Fruit fly (Drosophila melanogaster) Kc167 (cell line): ENCODE data around the gene cry.

Source experiments
- Myc ChIP-seq: fragments of >200 bp; optimal IDR thresholded peaks from 2 replicates; lab custom pipeline; 2017; ENCODE audit warnings: missing external identifiers
- Sin3A ChIP-seq: fragments of >200 bp; optimal IDR thresholded peaks from 2 replicates; lab custom pipeline; 2018; ENCODE audit warnings: missing external identifiers
- h ChIP-seq: fragments of >200 bp; optimal IDR thresholded peaks from 3 replicates; lab custom pipeline; 2018; ENCODE audit warnings: missing external identifiers
- insv ChIP-seq: fragments of >200 bp; optimal IDR thresholded peaks from 3 replicates; lab custom pipeline; 2018; ENCODE audit warnings: missing external identifiers
- psq ChIP-seq: fragments of >200 bp; optimal IDR thresholded peaks from 2 replicates; lab custom pipeline; 2017; ENCODE audit warnings: missing external identifiers
- ttk ChIP-seq: sonication (Bioruptor generic); optimal IDR thresholded peaks from 2 replicates; lab custom pipeline; 2017; ENCODE audit warnings: missing external identifiers

cry gene

dm6 chr3R:19211778-19212177 is at the start of gene cry:
Gene cry, plus strand, starts transcription at chr3R:19212154.
- TF ChIP-seq psq: no peak
- TF ChIP-seq h (lab: Kevin White, UChicago): no peak
- TF ChIP-seq Sin3A (lab: Kevin White, UChicago): no peak
- no peak for TF ChIP-seq insv
- no peak for TF ChIP-seq Myc (lab: Kevin White, UChicago)
- no peak for TF ChIP-seq ttk

- TF ChIP-seq ttk (no peak), Myc (lab: Kevin White, UChicago) (no peak), insv (no peak), Sin3A (lab: Kevin White, UChicago) (no peak), psq (no peak), h (lab: Kevin White, UChicago) (no peak)
These were observed 47.8 kb upstream of the cry start, which contains the start of gene sqz for dm6 chr3R:19163972-19164819. Gene sqz, plus strand, starts transcription at chr3R:19164211.

DNA sequence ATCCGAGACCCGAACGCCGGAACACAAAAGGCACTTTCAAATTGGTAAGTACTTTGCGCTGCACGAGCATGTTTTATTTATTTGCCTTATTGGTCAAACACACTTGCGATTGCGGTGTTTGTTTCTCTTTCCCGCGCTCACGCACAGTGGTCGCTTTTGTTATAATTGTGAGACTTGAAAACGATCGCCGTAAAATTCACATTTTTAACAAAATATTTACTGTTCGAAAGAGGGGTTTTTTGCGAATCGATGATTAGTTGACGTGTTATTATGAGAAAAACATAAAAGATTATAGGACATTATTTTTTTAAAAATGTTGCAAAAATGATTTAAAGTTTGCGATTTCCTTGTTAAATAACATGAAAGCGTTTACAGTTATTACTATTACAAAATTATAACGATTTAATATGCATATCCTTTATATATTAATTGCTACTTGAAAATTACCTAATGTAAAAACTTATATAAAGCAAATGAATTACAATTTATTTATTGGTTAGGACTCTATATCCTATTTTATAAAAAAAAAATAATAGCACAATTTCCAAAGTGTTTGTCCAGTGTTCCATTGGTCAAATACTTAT is 47.0 kb upstream of the cry start:
- TF ChIP-seq Myc (lab: Kevin White, UChicago) (no peak), h (lab: Kevin White, UChicago) (no peak), Sin3A (lab: Kevin White, UChicago) (no peak), insv (no peak), psq (no peak), ttk (no peak)

DNA sequence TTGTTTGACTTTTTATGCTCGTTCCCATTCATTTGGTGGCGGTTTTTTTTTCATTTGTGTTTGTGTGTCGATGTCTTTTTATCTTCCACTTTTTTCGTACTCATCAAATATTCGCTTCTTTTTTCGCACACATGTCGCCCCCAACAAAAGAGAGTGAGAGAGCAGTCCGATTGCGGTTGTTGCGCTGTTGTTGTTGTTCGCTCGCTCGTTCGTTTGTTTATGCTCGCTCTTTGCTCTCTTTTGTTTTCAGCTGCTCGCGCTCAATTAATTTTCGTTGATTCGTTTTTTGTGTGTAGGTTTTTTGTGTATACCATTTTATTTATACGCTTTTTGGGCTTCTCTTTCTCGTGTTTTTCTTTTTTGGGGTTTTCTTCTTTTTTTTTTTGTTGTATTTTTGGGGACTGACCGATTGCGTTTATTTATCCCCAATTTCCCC is 46.3 kb upstream of the cry start:
- no peak for TF ChIP-seq psq
- no peak for TF ChIP-seq insv
- no peak for TF ChIP-seq Myc (lab: Kevin White, UChicago)
- TF ChIP-seq ttk: no peak
- no peak for TF ChIP-seq Sin3A (lab: Kevin White, UChicago)
- TF ChIP-seq h (lab: Kevin White, UChicago): no peak

DNA sequence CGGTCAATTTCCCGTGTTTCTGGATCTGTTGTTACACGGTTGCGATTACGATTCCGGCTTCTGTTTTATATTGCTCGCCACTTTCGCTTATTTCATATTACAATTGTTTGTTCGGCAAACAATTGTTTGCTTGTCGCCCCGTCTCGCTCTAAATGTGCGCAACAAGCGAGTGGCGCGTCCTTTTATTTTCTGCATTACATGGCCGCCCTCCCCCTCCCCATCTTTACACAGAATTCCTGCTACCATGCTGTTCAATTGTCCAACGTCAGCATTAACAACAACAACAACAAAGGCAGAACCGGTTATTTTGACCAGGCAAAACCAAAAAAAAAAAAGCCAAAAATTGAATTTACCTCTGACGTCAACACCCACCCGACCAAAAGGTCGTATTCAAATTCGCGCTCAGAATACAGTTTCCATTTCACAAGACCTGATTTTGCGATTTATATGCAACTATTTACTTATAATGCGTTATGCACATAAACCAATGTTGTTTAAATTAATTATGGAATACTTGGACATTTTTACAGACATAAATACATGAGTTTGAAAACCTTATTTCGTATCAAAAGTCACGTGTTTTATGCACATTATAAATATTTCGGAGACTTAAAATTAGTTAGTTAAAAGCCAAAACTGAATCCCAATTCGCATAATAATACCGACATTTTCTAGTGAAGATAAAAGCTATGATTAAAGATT is 45.7 kb upstream of the cry start:
- TF ChIP-seq psq: no peak
- TF ChIP-seq Myc (lab: Kevin White, UChicago): no peak
- no peak for TF ChIP-seq ttk
- TF ChIP-seq h (lab: Kevin White, UChicago): no peak
- TF ChIP-seq Sin3A (lab: Kevin White, UChicago): no peak
- TF ChIP-seq insv: no peak

- TF ChIP-seq Myc (lab: Kevin White, UChicago) (no peak), ttk (no peak), h (lab: Kevin White, UChicago) (no peak), insv (no peak)
These were observed 44.4 kb upstream of the cry start for dm6 chr3R:19167521-19167920.

DNA sequence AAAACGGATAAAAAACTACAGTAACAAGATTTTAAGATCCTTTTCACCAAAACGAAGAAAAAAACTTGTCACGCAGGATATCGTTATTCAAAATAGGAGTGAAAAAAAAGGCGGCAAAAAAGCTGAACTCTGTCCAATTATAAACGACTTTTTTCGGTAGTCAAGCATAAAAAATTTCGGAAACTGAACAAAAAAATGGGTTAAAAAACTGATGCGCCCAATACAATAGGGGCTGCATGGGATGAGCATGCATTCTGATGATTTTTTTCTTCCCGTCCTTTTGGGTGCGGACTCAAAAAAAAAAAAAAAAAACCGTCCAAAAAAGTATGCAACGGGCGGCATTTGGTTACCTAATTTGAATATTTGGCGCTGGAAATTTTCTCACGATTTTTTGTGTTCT is 37.4 kb upstream of the cry start:
- TF ChIP-seq h (lab: Kevin White, UChicago): no peak
- no peak for TF ChIP-seq ttk

DNA sequence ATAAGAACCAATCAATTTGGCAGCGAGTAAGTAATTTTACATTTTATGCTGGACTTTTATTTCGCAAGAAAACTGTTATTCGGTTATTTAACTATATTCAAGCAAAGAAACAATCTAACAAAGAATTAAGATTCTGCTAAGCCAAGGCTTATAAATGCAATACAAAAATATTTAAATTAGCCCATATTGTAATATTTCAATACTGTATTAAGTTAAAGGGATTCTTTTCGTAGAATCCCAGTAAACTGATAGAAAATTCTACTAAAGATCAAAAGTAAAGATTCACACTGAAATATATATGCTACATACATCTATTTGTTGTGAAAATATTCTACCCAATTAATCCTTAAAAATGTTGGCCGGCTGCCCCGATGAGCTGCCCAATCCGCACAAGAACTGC is 35.3 kb upstream of the cry start, which contains the start of gene CG14282:
Gene CG14282 (plus strand): TSS at position 301 of the 400 bp plus-strand sequence.
- TF ChIP-seq psq (no peak), h (lab: Kevin White, UChicago) (no peak), insv (no peak), Sin3A (lab: Kevin White, UChicago) (no peak), ttk (no peak), Myc (lab: Kevin White, UChicago) (no peak)

- TF ChIP-seq psq (no peak), Sin3A (lab: Kevin White, UChicago) (no peak), Myc (lab: Kevin White, UChicago) (no peak), ttk (no peak), h (lab: Kevin White, UChicago) (no peak), insv (no peak)
These were observed 31.6 kb upstream of the cry start, which contains the start of the genes CG5555 and myd for dm6 chr3R:19180263-19180893. Gene CG5555, minus strand, starts transcription at chr3R:19180538. Gene myd, plus strand, starts transcription at chr3R:19180659.

dm6 chr3R:19181214-19181613 is 30.7 kb upstream of the cry start:
- TF ChIP-seq ttk: no peak
- no peak for TF ChIP-seq psq
- no peak for TF ChIP-seq h (lab: Kevin White, UChicago)
- no peak for TF ChIP-seq Sin3A (lab: Kevin White, UChicago)
- TF ChIP-seq Myc (lab: Kevin White, UChicago): no peak
- no peak for TF ChIP-seq insv

- no peak for TF ChIP-seq Myc (lab: Kevin White, UChicago)
These were observed 29.1 kb upstream of the cry start for dm6 chr3R:19182848-19183247.

DNA sequence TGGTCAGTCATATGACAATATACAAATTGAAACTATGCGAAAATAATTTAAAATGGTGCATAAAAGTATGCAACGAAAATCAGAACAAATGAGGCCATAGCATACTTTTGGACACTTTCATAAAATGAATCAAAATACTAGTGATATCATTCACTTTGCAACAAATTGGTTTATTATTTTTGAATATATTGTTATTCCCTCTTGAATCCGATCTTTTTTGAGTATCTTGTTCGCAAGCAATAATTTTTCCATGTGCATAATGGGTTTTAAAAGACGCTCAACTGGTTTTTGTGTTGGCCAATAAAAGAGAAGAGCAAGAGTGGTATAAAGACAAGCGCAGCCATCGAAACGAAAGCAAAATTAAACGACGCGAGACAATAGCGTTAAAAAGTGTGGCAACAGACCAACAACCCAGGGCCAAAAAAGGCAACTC is 24.2 kb upstream of the cry start:
- no peak for TF ChIP-seq ttk
- no peak for TF ChIP-seq psq
- TF ChIP-seq Sin3A (lab: Kevin White, UChicago): no peak
- TF ChIP-seq Myc (lab: Kevin White, UChicago): no peak
- no peak for TF ChIP-seq h (lab: Kevin White, UChicago)
- TF ChIP-seq insv: no peak
